Fruit fly (Drosophila melanogaster) whole organism, prepupa: ENCODE results near the gene btl.
A peak's percentile ranks its signal among the peaks of the same experiment; 100 is the strongest.

ENCODE experiments used
- Blimp-1 ChIP-seq: fragments of 200-800 bp; sonication (Bioruptor generic); optimal IDR thresholded peaks from 3 replicates; lab custom pipeline; 2017; ENCODE audit warnings: missing biosample characterization, missing genetic modification characterization, mild to moderate bottlenecking, moderate library complexity, missing genetic modification reagents
- CG10631 ChIP-seq: fragments of 200-800 bp; sonication (Bioruptor generic); optimal IDR thresholded peaks from 2 replicates; lab custom pipeline; 2016; ENCODE audit warnings: missing biosample characterization, missing genetic modification characterization
- CG11294 ChIP-seq: fragments of 200-800 bp; sonication (Bioruptor generic); IDR thresholded peaks from 2 replicates; pipeline ENCODE4 v1.3.6; 2022; ENCODE audit warnings: missing biosample characterization, missing genetic modification characterization
- CG11762 ChIP-seq: fragments of 200-800 bp; sonication (Bioruptor generic); optimal IDR thresholded peaks from 3 replicates; lab custom pipeline; 2016; ENCODE audit warnings: missing biosample characterization, missing genetic modification characterization; ENCODE audit not compliant: insufficient read depth
- CG11902 ChIP-seq: fragments of 200-800 bp; sonication (Bioruptor generic); optimal IDR thresholded peaks from 3 replicates; lab custom pipeline; 2016; ENCODE audit warnings: missing biosample characterization, missing genetic modification characterization
- CG15336 ChIP-seq: fragments of 200-800 bp; sonication (Bioruptor generic); IDR thresholded peaks from 2 replicates; pipeline ENCODE4 v1.3.6; 2022; ENCODE audit warnings: missing biosample characterization, missing genetic modification characterization
- CG1621 ChIP-seq: fragments of 200-800 bp; sonication (Bioruptor generic); optimal IDR thresholded peaks from 3 replicates; lab custom pipeline; 2018; ENCODE audit warnings: missing biosample characterization, mild to moderate bottlenecking, missing genetic modification characterization
- CG16779 ChIP-seq: fragments of 200-800 bp; sonication (Bioruptor generic); optimal IDR thresholded peaks from 3 replicates; lab custom pipeline; 2017; ENCODE audit warnings: missing biosample characterization, mild to moderate bottlenecking, missing genetic modification characterization
- CG3032 ChIP-seq: fragments of 200-800 bp; optimal IDR thresholded peaks from 2 replicates; lab custom pipeline; 2019; ENCODE audit warnings: missing biosample characterization, mild to moderate bottlenecking, missing genetic modification characterization, moderate library complexity
- CG32006 ChIP-seq: fragments of 200-800 bp; sonication (Bioruptor generic); optimal IDR thresholded peaks from 3 replicates; lab custom pipeline; 2017; ENCODE audit warnings: missing biosample characterization, mild to moderate bottlenecking, missing genetic modification characterization
- CG3919 ChIP-seq: fragments of 200-800 bp; sonication (Bioruptor generic); optimal IDR thresholded peaks from 3 replicates; lab custom pipeline; 2016; ENCODE audit warnings: missing biosample characterization, missing genetic modification characterization
- CG4318 ChIP-seq: fragments of 200-800 bp; sonication (Bioruptor generic); optimal IDR thresholded peaks from 3 replicates; lab custom pipeline; 2017; ENCODE audit warnings: missing biosample characterization, mild to moderate bottlenecking, missing genetic modification characterization
- CG6163 ChIP-seq: fragments of 200-800 bp; sonication (Bioruptor generic); IDR thresholded peaks from 3 replicates; pipeline ENCODE4 v1.3.6; 2022; ENCODE audit warnings: missing biosample characterization, missing genetic modification characterization
- CG6276 ChIP-seq: fragments of 200-800 bp; sonication (Bioruptor generic); optimal IDR thresholded peaks from 2 replicates; lab custom pipeline; 2017; ENCODE audit warnings: missing biosample characterization, mild to moderate bottlenecking, missing genetic modification characterization
- CG6792 ChIP-seq: fragments of 200-800 bp; sonication (Bioruptor generic); optimal IDR thresholded peaks from 3 replicates; lab custom pipeline; 2016; ENCODE audit warnings: missing biosample characterization, missing genetic modification characterization
- CG6808 ChIP-seq: fragments of 200-800 bp; sonication (Bioruptor generic); optimal IDR thresholded peaks from 3 replicates; lab custom pipeline; 2017; ENCODE audit warnings: missing biosample characterization, missing genetic modification characterization, mild to moderate bottlenecking, moderate library complexity, missing genetic modification reagents
- CG6854 ChIP-seq: fragments of 200-800 bp; sonication (Bioruptor generic); optimal IDR thresholded peaks from 2 replicates; lab custom pipeline; 2017; ENCODE audit warnings: missing biosample characterization, mild to moderate bottlenecking, missing genetic modification characterization
- CG8632 ChIP-seq: fragments of 200-800 bp; sonication (Bioruptor generic); optimal IDR thresholded peaks from 3 replicates; lab custom pipeline; 2016; ENCODE audit warnings: missing biosample characterization, missing genetic modification characterization
- Eip75B ChIP-seq: fragments of 200-800 bp; sonication (Bioruptor generic); optimal IDR thresholded peaks from 3 replicates; lab custom pipeline; 2016; ENCODE audit warnings: missing biosample characterization, missing genetic modification characterization
- Eip78C ChIP-seq: fragments of 200-800 bp; sonication (Bioruptor generic); peaks from one replicate; lab custom pipeline; 2016; ENCODE audit warnings: missing biosample characterization, missing genetic modification characterization
- Eip93F ChIP-seq: fragments of 200-800 bp; sonication (Bioruptor generic); optimal IDR thresholded peaks from 2 replicates; lab custom pipeline; 2016; ENCODE audit warnings: missing biosample characterization, mild to moderate bottlenecking, missing genetic modification characterization
- Ets21C ChIP-seq: fragments of 200-800 bp; sonication (Bioruptor generic); optimal IDR thresholded peaks from 3 replicates; lab custom pipeline; 2016; ENCODE audit warnings: missing biosample characterization, missing genetic modification characterization
- Ets96B ChIP-seq: fragments of 200-800 bp; optimal IDR thresholded peaks from 2 replicates; lab custom pipeline; 2019; ENCODE audit warnings: missing biosample characterization, mild to moderate bottlenecking, missing genetic modification characterization, moderate library complexity
- Hr38 ChIP-seq: sonication (Bioruptor generic); optimal IDR thresholded peaks from 2 replicates; lab custom pipeline; 2016; ENCODE audit warnings: missing biosample characterization, missing genetic modification characterization
- Hr4 ChIP-seq: fragments of 200-800 bp; sonication (Bioruptor generic); optimal IDR thresholded peaks from 3 replicates; lab custom pipeline; 2016; ENCODE audit warnings: missing biosample characterization, missing genetic modification characterization
- Lpt ChIP-seq: fragments of 200-800 bp; sonication (Bioruptor generic); optimal IDR thresholded peaks from 3 replicates; lab custom pipeline; 2016; ENCODE audit warnings: missing biosample characterization, missing genetic modification characterization
- Met ChIP-seq: fragments of 200-800 bp; sonication (Bioruptor generic); optimal IDR thresholded peaks from 3 replicates; lab custom pipeline; 2016; ENCODE audit warnings: missing biosample characterization, missing genetic modification characterization
- OdsH ChIP-seq: fragments of 200-800 bp; sonication (Bioruptor generic); optimal IDR thresholded peaks from 3 replicates; lab custom pipeline; 2016; ENCODE audit warnings: missing biosample characterization, missing genetic modification characterization
- Smox ChIP-seq: fragments of 200-800 bp; sonication (Bioruptor generic); optimal IDR thresholded peaks from 3 replicates; lab custom pipeline; 2016; ENCODE audit warnings: missing biosample characterization, missing genetic modification characterization
- Sox102F ChIP-seq: fragments of 200-800 bp; sonication (Bioruptor generic); optimal IDR thresholded peaks from 2 replicates; lab custom pipeline; 2016; ENCODE audit warnings: missing biosample characterization, mild to moderate bottlenecking, missing genetic modification characterization
- cyc ChIP-seq: fragments of 200-800 bp; sonication (Bioruptor generic); optimal IDR thresholded peaks from 3 replicates; lab custom pipeline; 2016; ENCODE audit warnings: missing biosample characterization, missing genetic modification characterization
- dsx ChIP-seq: fragments of 200-800 bp; optimal IDR thresholded peaks from 3 replicates; lab custom pipeline; 2019; ENCODE audit warnings: missing biosample characterization, mild to moderate bottlenecking, missing genetic modification characterization, moderate library complexity; ENCODE audit not compliant: poor library complexity, severe bottlenecking
- esn ChIP-seq: fragments of 200-800 bp; sonication (Bioruptor generic); optimal IDR thresholded peaks from 2 replicates; lab custom pipeline; 2016; ENCODE audit warnings: missing biosample characterization, mild to moderate bottlenecking, missing genetic modification characterization, moderate library complexity
- fd59A ChIP-seq: fragments of 200-800 bp; sonication (Bioruptor generic); optimal IDR thresholded peaks from 2 replicates; lab custom pipeline; 2017; ENCODE audit warnings: missing biosample characterization, mild to moderate bottlenecking, missing genetic modification characterization, missing genetic modification reagents
- fd85E ChIP-seq: fragments of 200-800 bp; sonication (Bioruptor generic); optimal IDR thresholded peaks from 3 replicates; lab custom pipeline; 2016; ENCODE audit warnings: missing biosample characterization, missing genetic modification characterization
- fkh ChIP-seq: fragments of 200-800 bp; sonication (Bioruptor generic); optimal IDR thresholded peaks from 3 replicates; lab custom pipeline; 2017; ENCODE audit warnings: missing biosample characterization, mild to moderate bottlenecking, missing genetic modification characterization, moderate library complexity
- net ChIP-seq: fragments of 200-800 bp; sonication (Bioruptor generic); optimal IDR thresholded peaks from 3 replicates; lab custom pipeline; 2016; ENCODE audit warnings: missing biosample characterization, missing genetic modification characterization
- pdm3 ChIP-seq: fragments of 200-800 bp; sonication (Bioruptor generic); optimal IDR thresholded peaks from 3 replicates; lab custom pipeline; 2016; ENCODE audit warnings: missing biosample characterization, missing genetic modification characterization
- salr ChIP-seq, 2 experiments: fragments of 200-800 bp; sonication (Bioruptor generic); optimal IDR thresholded peaks; 3 replicates each; lab custom pipeline; 2016 to 2018; ENCODE audit warnings: missing biosample characterization in 2 of 2, missing genetic modification characterization in 2 of 2, mild to moderate bottlenecking in 1 of 2
- ss ChIP-seq, 2 experiments: fragments of 200-800 bp; sonication (Bioruptor generic); optimal IDR thresholded peaks; 2 replicates in 1 of 2; 3 replicates in 1 of 2; lab custom pipeline; 2017 to 2018; ENCODE audit warnings: mild to moderate bottlenecking in 2 of 2, missing biosample characterization in 2 of 2, missing genetic modification characterization in 2 of 2, moderate library complexity in 1 of 2
- svp ChIP-seq: fragments of 200-800 bp; sonication (Bioruptor generic); peaks from one replicate; lab custom pipeline; 2016; ENCODE audit warnings: missing biosample characterization, missing genetic modification characterization
- topi ChIP-seq: fragments of 200-800 bp; sonication (Bioruptor generic); optimal IDR thresholded peaks from 3 replicates; lab custom pipeline; 2016; ENCODE audit warnings: missing biosample characterization, missing genetic modification characterization
- vri ChIP-seq: fragments of 200-800 bp; sonication (Bioruptor generic); optimal IDR thresholded peaks from 3 replicates; lab custom pipeline; 2016; ENCODE audit warnings: missing biosample characterization, mild to moderate bottlenecking, missing genetic modification characterization

btl gene

dm6 chr3L:14031171-14032126 lies 44.1 kb upstream of the btl start, which contains the start of the genes CG6650 and endos (continued):
- TF ChIP-seq CG16779 (tag; lab: Kevin White, UChicago) (peak; percentile 65), CG6854 (GFP tag; lab: Kevin White, UChicago) (peak; percentile 11), Eip75B (GFP tag; lab: Kevin White, UChicago) (no peak), CG11902 (GFP tag; lab: Kevin White, UChicago) (no peak), pdm3 (GFP tag; lab: Kevin White, UChicago) (no peak), CG3919 (GFP tag; lab: Kevin White, UChicago) (peak; percentile 5), Smox (no peak), CG8632 (GFP tag; lab: Kevin White, UChicago) (no peak), CG1621 (tag; lab: Kevin White, UChicago) (peak; percentile 24)

DNA sequence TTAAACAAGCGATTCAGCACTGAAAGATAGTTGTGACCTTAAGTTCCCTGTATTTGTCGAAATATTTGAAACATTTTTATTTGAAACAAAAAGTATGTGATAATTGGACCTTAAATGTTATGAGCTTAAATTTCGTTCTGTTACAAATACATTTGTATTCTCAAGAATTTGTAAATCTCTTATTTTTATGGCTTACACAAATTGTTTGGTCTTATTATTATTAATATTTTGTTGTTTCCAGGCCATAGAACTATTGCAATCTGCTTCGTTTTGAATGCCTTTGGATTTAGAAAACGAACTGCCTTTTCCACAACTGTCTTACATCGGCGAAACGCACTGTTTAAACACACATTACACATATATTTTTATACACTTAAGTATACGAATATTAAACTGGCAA lies 41.1 kb upstream of the btl start, which contains the start of gene CG6661:
TSS of gene CG6661 (plus strand) at position 301 of the 400 bp plus-strand sequence.
- no peak for TF ChIP-seq CG1621 (tag; lab: Kevin White, UChicago)
- TF ChIP-seq fd59A, result no peak
- TF ChIP-seq Hr38 (GFP tag; lab: Kevin White, UChicago), result no peak
- no peak for TF ChIP-seq salr (GFP tag; optimal IDR thresholded peaks at IDR 0.05; lab: Kevin White, UChicago)
- TF ChIP-seq CG6854 (GFP tag; lab: Kevin White, UChicago), result no peak
- TF ChIP-seq Ets96B (tag; lab: Kevin White, UChicago), result no peak
- no peak for TF ChIP-seq CG3032 (tag; lab: Kevin White, UChicago)
- no peak for TF ChIP-seq CG6808 (GFP tag; lab: Kevin White, UChicago)
- no peak for TF ChIP-seq Smox
- TF ChIP-seq OdsH (GFP tag; lab: Kevin White, UChicago), result no peak
- TF ChIP-seq CG32006 (GFP tag; lab: Kevin White, UChicago), result no peak
- no peak for TF ChIP-seq CG11762 (GFP tag; lab: Kevin White, UChicago)
- no peak for TF ChIP-seq CG4318 (GFP tag; lab: Kevin White, UChicago)
- TF ChIP-seq fkh (GFP tag; lab: Kevin White, UChicago), result no peak

dm6 chr3L:14036867-14037313 lies 38.7 kb upstream of the btl start, which contains the start of gene Hsp110:
Hsp110 (plus strand) TSS chr3L:14037019.
- no peak for TF ChIP-seq fd85E
- TF ChIP-seq svp (GFP tag; lab: Kevin White, UChicago), result peak; percentile 53
- no peak for TF ChIP-seq Ets21C (GFP tag; lab: Kevin White, UChicago)
- TF ChIP-seq Lpt (GFP tag; lab: Kevin White, UChicago), result no peak
- peak; percentile 27 for TF ChIP-seq Sox102F (GFP tag; lab: Kevin White, UChicago)
- TF ChIP-seq CG11294, result no peak
- no peak for TF ChIP-seq Smox
- peak; percentile 49 for TF ChIP-seq CG16779 (tag; lab: Kevin White, UChicago)
- TF ChIP-seq CG4318 (GFP tag; lab: Kevin White, UChicago), result no peak
- no peak for TF ChIP-seq CG6276
- no peak for TF ChIP-seq CG10631 (GFP tag; lab: Kevin White, UChicago)
- no peak for TF ChIP-seq CG11902 (GFP tag; lab: Kevin White, UChicago)
- peak; percentile 33 to 69 for TF ChIP-seq ss (GFP tag; optimal IDR thresholded peaks at IDR 0.05; lab: Kevin White, UChicago)
- TF ChIP-seq cyc, result no peak
- TF ChIP-seq dsx (GFP tag; lab: Kevin White, UChicago), result no peak
- no peak for TF ChIP-seq CG15336
- TF ChIP-seq Hr4 (GFP tag; lab: Kevin White, UChicago), result peak; percentile 16
- TF ChIP-seq vri (GFP tag; lab: Kevin White, UChicago), result peak; percentile 64
- TF ChIP-seq net (GFP tag; lab: Kevin White, UChicago), result no peak
- no peak for TF ChIP-seq CG6163
- no peak for TF ChIP-seq Blimp-1 (GFP tag; lab: Kevin White, UChicago)
- TF ChIP-seq CG6854 (GFP tag; lab: Kevin White, UChicago), result peak; percentile 56
- peak; percentile 2 for TF ChIP-seq CG3032 (tag; lab: Kevin White, UChicago)
- TF ChIP-seq salr (GFP tag; optimal IDR thresholded peaks at IDR 0.05; lab: Kevin White, UChicago), result no peak
- TF ChIP-seq Met (GFP tag; lab: Kevin White, UChicago), result no peak
- TF ChIP-seq OdsH (GFP tag; lab: Kevin White, UChicago), result no peak
- no peak for TF ChIP-seq Eip93F (GFP tag; lab: Kevin White, UChicago)
- TF ChIP-seq CG6792, result no peak
- peak; percentile 71 for TF ChIP-seq Eip78C
- TF ChIP-seq Eip75B (GFP tag; lab: Kevin White, UChicago), result peak; percentile 6
- no peak for TF ChIP-seq fkh (GFP tag; lab: Kevin White, UChicago)
- no peak for TF ChIP-seq CG6808 (GFP tag; lab: Kevin White, UChicago)
- peak; percentile 25 for TF ChIP-seq topi (GFP tag; lab: Kevin White, UChicago)
- TF ChIP-seq esn (GFP tag; lab: Kevin White, UChicago), result peak; percentile 40
